Fruit fly (Drosophila melanogaster) whole organism, embryonic: ENCODE measurements around the gene IntS9.
A peak's percentile ranks its signal among the peaks of the same experiment; 100 is the strongest.

ENCODE experiments used
- ATbp ChIP-seq: fragments of 200-800 bp; sonication (Bioruptor generic); optimal IDR thresholded peaks from 2 replicates; lab custom pipeline; 2017; ENCODE audit warnings: missing biosample characterization, mild to moderate bottlenecking, missing genetic modification characterization, missing genetic modification reagents
- Ada2b ChIP-seq: fragments of 200-800 bp; sonication (Bioruptor generic); IDR thresholded peaks from 2 replicates; pipeline ENCODE4 v1.3.6; 2022; ENCODE audit warnings: missing biosample characterization, missing genetic modification characterization
- CG10366 ChIP-seq: fragments of 200-800 bp; sonication (Bioruptor generic); IDR thresholded peaks from 2 replicates; pipeline ENCODE4 v1.3.6; 2022; ENCODE audit warnings: missing biosample characterization, missing genetic modification characterization
- CG10431 ChIP-seq: fragments of 200-800 bp; sonication (Bioruptor generic); optimal IDR thresholded peaks from 3 replicates; lab custom pipeline; 2018; ENCODE audit warnings: missing biosample characterization, mild to moderate bottlenecking, missing genetic modification characterization
- CG10565 ChIP-seq: fragments of 200-800 bp; sonication (Bioruptor generic); optimal IDR thresholded peaks from 3 replicates; lab custom pipeline; 2016; ENCODE audit warnings: missing biosample characterization, mild to moderate bottlenecking, missing genetic modification characterization
- CG11723 ChIP-seq: fragments of 200-800 bp; sonication (Bioruptor generic); optimal IDR thresholded peaks from 2 replicates; lab custom pipeline; 2017; ENCODE audit warnings: missing biosample characterization, mild to moderate bottlenecking, missing genetic modification characterization
- CG12769 ChIP-seq: fragments of 200-800 bp; sonication (Bioruptor generic); optimal IDR thresholded peaks from 2 replicates; lab custom pipeline; 2019; ENCODE audit warnings: missing biosample characterization, mild to moderate bottlenecking, missing genetic modification characterization, moderate library complexity
- CG14860 ChIP-seq: fragments of 200-800 bp; sonication (Bioruptor generic); IDR thresholded peaks from 3 replicates; pipeline ENCODE4 v1.3.6; 2022; ENCODE audit warnings: missing biosample characterization, missing genetic modification characterization; ENCODE audit not compliant: partially characterized antibody
- CG17912 ChIP-seq: fragments of 200-800 bp; sonication (Bioruptor generic); optimal IDR thresholded peaks from 2 replicates; lab custom pipeline; 2018; ENCODE audit warnings: missing biosample characterization, mild to moderate bottlenecking, missing genetic modification characterization
- CG18476 ChIP-seq: fragments of 200-800 bp; sonication (Bioruptor generic); optimal IDR thresholded peaks from 2 replicates; lab custom pipeline; 2016; ENCODE audit warnings: missing biosample characterization, mild to moderate bottlenecking, missing genetic modification characterization
- CG18764 ChIP-seq: fragments of 200-800 bp; sonication (Bioruptor generic); optimal IDR thresholded peaks from 3 replicates; lab custom pipeline; 2016; ENCODE audit warnings: missing biosample characterization, missing genetic modification characterization
- CG32532 ChIP-seq: fragments of 200-800 bp; sonication (Bioruptor generic); IDR thresholded peaks from 2 replicates; pipeline ENCODE4 v1.3.6; 2022; ENCODE audit warnings: missing biosample characterization, missing genetic modification characterization
- CG6254 ChIP-seq: fragments of 200-800 bp; sonication (Bioruptor generic); optimal IDR thresholded peaks from 3 replicates; lab custom pipeline; 2017; ENCODE audit warnings: mild to moderate bottlenecking, missing biosample characterization, missing genetic modification reagents, missing genetic modification characterization
- CG6654 ChIP-seq: fragments of 200-800 bp; sonication (Bioruptor generic); optimal IDR thresholded peaks from 2 replicates; lab custom pipeline; 2017; ENCODE audit warnings: missing biosample characterization, mild to moderate bottlenecking, missing genetic modification characterization
- CG6765 ChIP-seq: fragments of 200-800 bp; sonication (Bioruptor generic); optimal IDR thresholded peaks from 3 replicates; lab custom pipeline; 2017; ENCODE audit warnings: missing biosample characterization, mild to moderate bottlenecking, missing genetic modification characterization
- CG7271 ChIP-seq: fragments of 200-800 bp; sonication (Bioruptor generic); optimal IDR thresholded peaks from 2 replicates; lab custom pipeline; 2018; ENCODE audit warnings: missing biosample characterization, mild to moderate bottlenecking, missing genetic modification characterization, moderate library complexity
- CG9876 ChIP-seq: fragments of 200-800 bp; sonication (Bioruptor generic); optimal IDR thresholded peaks from 2 replicates; lab custom pipeline; 2016; ENCODE audit warnings: missing biosample characterization, missing genetic modification characterization
- CHES-1-like ChIP-seq: fragments of 200-800 bp; sonication (Bioruptor generic); optimal IDR thresholded peaks from 2 replicates; lab custom pipeline; 2016; ENCODE audit warnings: missing biosample characterization, missing genetic modification characterization
- D ChIP-seq, 2 experiments: fragments of 200-800 bp in 1 of 2; fragments of >200 bp in 1 of 2; sonication (Bioruptor generic) in 1 of 2; optimal IDR thresholded peaks; 2 replicates in 1 of 2; 3 replicates in 1 of 2; lab custom pipeline; 2017; ENCODE audit warnings: mild to moderate bottlenecking in 1 of 2, missing biosample characterization in 1 of 2, missing genetic modification characterization in 1 of 2, missing genetic modification reagents in 1 of 2
- D19B ChIP-seq: fragments of 200-800 bp; sonication (Bioruptor generic); optimal IDR thresholded peaks from 2 replicates; lab custom pipeline; 2017; ENCODE audit warnings: missing biosample characterization, mild to moderate bottlenecking, missing genetic modification characterization
- E2f1 ChIP-seq: fragments of 200-800 bp; sonication (Bioruptor generic); IDR thresholded peaks from 2 replicates; pipeline ENCODE4 v1.3.6; 2022; ENCODE audit warnings: missing biosample characterization, missing genetic modification characterization
- ERR ChIP-seq: fragments of 200-800 bp; sonication (Bioruptor generic); optimal IDR thresholded peaks from 2 replicates; lab custom pipeline; 2016; ENCODE audit warnings: missing biosample characterization, missing genetic modification characterization
- Elba2 ChIP-seq: fragments of 200-800 bp; sonication (Bioruptor generic); optimal IDR thresholded peaks from 3 replicates; lab custom pipeline; 2016; ENCODE audit warnings: missing biosample characterization, missing genetic modification characterization
- H15 ChIP-seq: fragments of 200-800 bp; sonication (Bioruptor generic); IDR thresholded peaks from 3 replicates; pipeline ENCODE4 v1.3.6; 2022; ENCODE audit warnings: missing biosample characterization, missing genetic modification characterization
- HmgZ ChIP-seq: fragments of 200-800 bp; sonication (Bioruptor generic); optimal IDR thresholded peaks from 2 replicates; lab custom pipeline; 2018; ENCODE audit warnings: missing biosample characterization, mild to moderate bottlenecking, missing genetic modification characterization
- NFAT ChIP-seq: fragments of 200-800 bp; sonication (Bioruptor generic); IDR thresholded peaks from 2 replicates; pipeline ENCODE4 v1.3.6; 2022; ENCODE audit warnings: missing biosample characterization, missing genetic modification characterization
- ato ChIP-seq: fragments of 200-800 bp; sonication (Bioruptor generic); IDR thresholded peaks from 2 replicates; pipeline ENCODE4 v1.3.6; 2022; ENCODE audit warnings: missing biosample characterization, missing genetic modification characterization; ENCODE audit not compliant: partially characterized antibody
- bowl ChIP-seq: fragments of 200-800 bp; sonication (Bioruptor generic); IDR thresholded peaks from 2 replicates; pipeline ENCODE4 v1.3.6; 2022; ENCODE audit warnings: missing biosample characterization, missing genetic modification characterization
- btn ChIP-seq: fragments of 200-800 bp; sonication (Bioruptor generic); optimal IDR thresholded peaks from 2 replicates; lab custom pipeline; 2016; ENCODE audit warnings: missing biosample characterization, missing genetic modification characterization
- dati ChIP-seq: fragments of 200-800 bp; sonication (Bioruptor generic); IDR thresholded peaks from 2 replicates; pipeline ENCODE4 v1.3.6; 2022; ENCODE audit warnings: missing biosample characterization, missing genetic modification characterization
- dm ChIP-seq: fragments of 200-800 bp; sonication (Bioruptor generic); optimal IDR thresholded peaks from 3 replicates; lab custom pipeline; 2016; ENCODE audit warnings: missing biosample characterization, missing genetic modification characterization
- ems ChIP-seq: fragments of 200-800 bp; sonication (Bioruptor generic); optimal IDR thresholded peaks from 3 replicates; lab custom pipeline; 2016; ENCODE audit warnings: missing biosample characterization, missing genetic modification characterization
- en ChIP-seq: fragments of 200-800 bp; sonication (Bioruptor generic); optimal IDR thresholded peaks from 2 replicates; lab custom pipeline; 2016; ENCODE audit warnings: missing biosample characterization, missing genetic modification characterization
- esg ChIP-seq: fragments of 200-800 bp; sonication (Bioruptor generic); conservative IDR thresholded peaks from 2 replicates; pipeline ENCODE4 v1.3.6; 2022; ENCODE audit warnings: missing biosample characterization, missing genetic modification characterization
- gfzf ChIP-seq: fragments of 200-800 bp; sonication (Bioruptor generic); optimal IDR thresholded peaks from 2 replicates; lab custom pipeline; 2016; ENCODE audit warnings: missing biosample characterization, mild to moderate bottlenecking, missing genetic modification characterization, moderate library complexity
- gro ChIP-seq: fragments of 200-800 bp; sonication (Bioruptor generic); optimal IDR thresholded peaks from 2 replicates; lab custom pipeline; 2016; ENCODE audit warnings: missing biosample characterization, missing genetic modification characterization
- gsb ChIP-seq: fragments of 200-800 bp; sonication (Bioruptor generic); IDR thresholded peaks from 2 replicates; pipeline ENCODE4 v1.3.6; 2022; ENCODE audit warnings: missing biosample characterization, missing genetic modification characterization
- insv ChIP-seq, 2 experiments: fragments of 200-800 bp; sonication (Bioruptor generic); optimal IDR thresholded peaks; 3 replicates each; lab custom pipeline; 2016 to 2018; ENCODE audit warnings: missing biosample characterization in 2 of 2, missing genetic modification characterization in 2 of 2
- kni ChIP-seq: fragments of 200-800 bp; sonication (Bioruptor generic); optimal IDR thresholded peaks from 3 replicates; lab custom pipeline; 2017; ENCODE audit warnings: mild to moderate bottlenecking, missing biosample characterization, missing genetic modification reagents, missing genetic modification characterization
- phol ChIP-seq: fragments of 200-800 bp; sonication (Bioruptor generic); optimal IDR thresholded peaks from 3 replicates; lab custom pipeline; 2018; ENCODE audit warnings: missing biosample characterization, mild to moderate bottlenecking, missing genetic modification characterization, moderate library complexity
- psq ChIP-seq: fragments of 200-800 bp; sonication (Bioruptor generic); optimal IDR thresholded peaks from 2 replicates; lab custom pipeline; 2017; ENCODE audit warnings: missing biosample characterization, missing genetic modification characterization
- row ChIP-seq: fragments of 200-800 bp; sonication (Bioruptor generic); IDR thresholded peaks from 3 replicates; pipeline ENCODE4 v1.3.6; 2022; ENCODE audit warnings: missing biosample characterization, missing genetic modification characterization
- shn ChIP-seq: fragments of 200-800 bp; sonication (Bioruptor generic); optimal IDR thresholded peaks from 3 replicates; lab custom pipeline; 2016; ENCODE audit warnings: missing biosample characterization, missing genetic modification characterization
- slou ChIP-seq: fragments of 200-800 bp; sonication (Bioruptor generic); optimal IDR thresholded peaks from 3 replicates; lab custom pipeline; 2016; ENCODE audit warnings: missing biosample characterization, missing genetic modification characterization
- so ChIP-seq: fragments of 200-800 bp; sonication (Bioruptor generic); IDR thresholded peaks from 3 replicates; pipeline ENCODE4 v1.3.6; 2022; ENCODE audit warnings: missing biosample characterization, missing genetic modification characterization
- sob ChIP-seq: fragments of 200-800 bp; sonication (Bioruptor generic); IDR thresholded peaks from 2 replicates; pipeline ENCODE4 v1.3.6; 2022; ENCODE audit warnings: missing biosample characterization, missing genetic modification characterization
- tgo ChIP-seq: fragments of 200-800 bp; sonication (Bioruptor generic); IDR thresholded peaks from 3 replicates; pipeline ENCODE4 v1.3.6; 2022; ENCODE audit warnings: missing biosample characterization, missing genetic modification characterization
- tio ChIP-seq: fragments of 200-800 bp; sonication (Bioruptor generic); optimal IDR thresholded peaks from 2 replicates; lab custom pipeline; 2017; ENCODE audit warnings: missing biosample characterization, missing genetic modification characterization, inconsistent platforms
- ttk ChIP-seq: fragments of 200-800 bp; sonication (Bioruptor generic); IDR thresholded peaks from 2 replicates; pipeline ENCODE4 v2.1.2; 2022; ENCODE audit warnings: missing biosample characterization, missing genetic modification characterization
- unpg ChIP-seq: fragments of 200-800 bp; sonication (Bioruptor generic); optimal IDR thresholded peaks from 3 replicates; lab custom pipeline; 2018; ENCODE audit warnings: missing biosample characterization, mild to moderate bottlenecking, missing genetic modification characterization, moderate library complexity

IntS9 gene

DNA sequence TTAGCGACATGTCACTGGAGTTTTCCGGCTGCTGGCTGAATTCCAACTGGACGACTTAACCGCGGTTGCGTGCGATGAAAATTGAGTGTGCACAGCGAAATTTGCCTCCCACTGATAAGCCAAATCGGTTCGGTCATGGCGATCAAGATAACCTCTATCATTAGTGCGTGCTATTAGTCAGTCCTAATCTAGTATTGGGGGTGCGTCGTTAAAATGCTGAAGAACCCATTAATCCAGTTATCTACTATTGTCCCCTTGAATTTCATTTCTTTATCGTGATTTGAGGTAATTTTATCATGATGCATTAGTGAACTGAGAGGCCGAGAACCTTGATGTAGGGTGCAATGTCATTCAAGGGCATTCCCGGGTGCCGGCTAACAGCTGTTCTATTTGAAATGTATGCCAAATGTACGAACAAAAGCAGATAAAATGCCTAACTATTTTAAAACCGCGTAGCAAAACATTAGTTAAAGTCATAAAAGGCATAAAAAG lies 23.1 kb upstream of the IntS9 start, which contains the start of gene Pgm1 (continued):
- TF ChIP-seq so (GFP tag; lab: Robert Waterston, UW): peak; percentile 67; the same call in 1 of the 3 replicates
- TF ChIP-seq insv (GFP tag; optimal IDR thresholded peaks at IDR 0.05; lab: Kevin White, UChicago): peak in 1 of 2 experiments; percentile 35
- peak; percentile 79 for TF ChIP-seq phol
- peak; percentile 16 for TF ChIP-seq CG17912 (GFP tag; lab: Kevin White, UChicago)
- peak; percentile 95 for TF ChIP-seq CHES-1-like (GFP tag; lab: Kevin White, UChicago)
- TF ChIP-seq dm (GFP tag; lab: Kevin White, UChicago): peak; percentile 77
- peak; percentile 76 for TF ChIP-seq en
- peak; percentile 50 for TF ChIP-seq CG6654 (GFP tag; lab: Kevin White, UChicago)
- no peak for TF ChIP-seq ato (GFP tag; lab: Robert Waterston, UW)
- peak; percentile 10 for TF ChIP-seq CG10565 (GFP tag; lab: Kevin White, UChicago)
- peak; percentile 53 for TF ChIP-seq tio (GFP tag; lab: Kevin White, UChicago)
- no peak for TF ChIP-seq unpg (GFP tag; lab: Kevin White, UChicago)
- peak; percentile 46; the same call in 2 of the 3 replicates for TF ChIP-seq tgo (GFP tag; lab: Robert Waterston, UW)
- peak; percentile 45 for TF ChIP-seq CG6254 (GFP tag; lab: Kevin White, UChicago)
- peak; percentile 68 for TF ChIP-seq Ada2b (GFP tag; lab: Robert Waterston, UW)
- TF ChIP-seq CG10366 (GFP tag; lab: Robert Waterston, UW): peak; percentile 77
- TF ChIP-seq H15 (GFP tag; lab: Robert Waterston, UW): peak; percentile 48; the same call in 1 of the 3 replicates
- TF ChIP-seq HmgZ (tag; lab: Kevin White, UChicago): peak; percentile 91
- TF ChIP-seq CG14860 (GFP tag; lab: Robert Waterston, UW): no peak
- peak; percentile 64 for TF ChIP-seq ttk (GFP tag; lab: Robert Waterston, UW)
- peak; percentile 74 for TF ChIP-seq CG6765 (GFP tag; lab: Kevin White, UChicago)
- peak; percentile 50; the same call in 1 of the 2 replicates for TF ChIP-seq gsb (GFP tag; lab: Robert Waterston, UW)
- peak; percentile 77 for TF ChIP-seq CG32532 (GFP tag; lab: Robert Waterston, UW)
- TF ChIP-seq ems: peak; percentile 92
- TF ChIP-seq kni (GFP tag; lab: Kevin White, UChicago): no peak
- peak; percentile 76 for TF ChIP-seq CG11723 (GFP tag; lab: Kevin White, UChicago)
- TF ChIP-seq Elba2 (GFP tag; lab: Kevin White, UChicago): peak; percentile 25
- peak; percentile 94 for TF ChIP-seq gro
- TF ChIP-seq psq (GFP tag; lab: Kevin White, UChicago): peak; percentile 68
- peak; percentile 72 for TF ChIP-seq CG18476 (GFP tag; lab: Kevin White, UChicago)
- TF ChIP-seq CG12769 (tag; lab: Kevin White, UChicago): peak; percentile 97
- peak; percentile 70 for TF ChIP-seq btn (GFP tag; lab: Kevin White, UChicago)
- TF ChIP-seq dati (GFP tag; lab: Robert Waterston, UW): 0 out of 2 replicates have a peak, but pooled peaks have one; percentile 34
- TF ChIP-seq slou (GFP tag; lab: Kevin White, UChicago): peak; percentile 48
- peak; percentile 74 for TF ChIP-seq D19B (GFP tag; lab: Kevin White, UChicago)
- peak; percentile 78 for TF ChIP-seq esg (GFP tag; lab: Robert Waterston, UW)
- TF ChIP-seq shn: peak; percentile 96
- TF ChIP-seq sob: peak; percentile 59; the same call in 1 of the 2 replicates
- no peak for TF ChIP-seq CG7271 (tag; lab: Kevin White, UChicago)
- TF ChIP-seq ERR: peak; percentile 100
- peak; percentile 71 for TF ChIP-seq ATbp
- TF ChIP-seq row (GFP tag; lab: Robert Waterston, UW): peak; percentile 99
- peak; percentile 74 for TF ChIP-seq E2f1 (GFP tag; lab: Robert Waterston, UW)
- no peak for TF ChIP-seq D (optimal IDR thresholded peaks at IDR 0.05; lab: Kevin White, UChicago)
- peak; percentile 74 for TF ChIP-seq D (GFP tag; optimal IDR thresholded peaks at IDR 0.05; lab: Kevin White, UChicago)
- TF ChIP-seq NFAT (GFP tag; lab: Robert Waterston, UW): peak; percentile 76
- peak; percentile 74 for TF ChIP-seq CG18764 (GFP tag; lab: Kevin White, UChicago)
- TF ChIP-seq bowl (GFP tag; lab: Robert Waterston, UW): no peak
- TF ChIP-seq CG10431 (GFP tag; lab: Kevin White, UChicago): no peak
- TF ChIP-seq CG9876 (GFP tag; lab: Kevin White, UChicago): peak; percentile 87
- no peak for TF ChIP-seq gfzf (GFP tag; lab: Kevin White, UChicago)
